Worm (Caenorhabditis elegans) whole organism, young adult: ENCODE results near the gene K08E7.4.

Source experiments
- B0336.3 ChIP-seq: fragments of 200-800 bp; sonication (Bioruptor generic); IDR thresholded peaks from 2 replicates; pipeline ENCODE4 v1.3.6; 2022; ENCODE audit warnings: missing genetic modification characterization, missing compliant biosample characterization
- D2030.7 ChIP-seq: fragments of 200-800 bp; sonication (Bioruptor generic); IDR thresholded peaks from 2 replicates; pipeline ENCODE4 v1.3.6; 2022; ENCODE audit warnings: missing genetic modification reagents, missing genetic modification characterization, missing compliant biosample characterization
- F23B12.7 ChIP-seq: sonication (generic microtip); optimal IDR thresholded peaks from 2 replicates; lab custom pipeline; 2017; ENCODE audit warnings: missing genetic modification characterization, mild to moderate bottlenecking, missing compliant biosample characterization, antibody characterized with exemption, moderate library complexity; ENCODE audit not compliant: insufficient read depth
- F49E8.2 ChIP-seq: sonication (generic microtip); optimal IDR thresholded peaks from 3 replicates; lab custom pipeline; 2017; ENCODE audit warnings: missing genetic modification characterization, mild to moderate bottlenecking, missing compliant biosample characterization, antibody characterized with exemption, moderate library complexity; ENCODE audit not compliant: insufficient read depth
- K12H6.12 ChIP-seq: fragments of 200-800 bp; sonication (Bioruptor generic); optimal IDR thresholded peaks from 2 replicates; lab custom pipeline; 2018; ENCODE audit warnings: mild to moderate bottlenecking, missing genetic modification characterization, missing compliant biosample characterization
- Y53F4B.3 ChIP-seq: fragments of 200-800 bp; sonication (Bioruptor generic); IDR thresholded peaks from 2 replicates; pipeline ENCODE4 v1.3.6; 2022; ENCODE audit warnings: missing genetic modification reagents, missing genetic modification characterization, missing compliant biosample characterization
- akir-1 ChIP-seq: fragments of 200-800 bp; sonication (Bioruptor generic); optimal IDR thresholded peaks from 2 replicates; lab custom pipeline; 2018; ENCODE audit warnings: mild to moderate bottlenecking, missing genetic modification characterization, moderate library complexity, missing compliant biosample characterization
- aptf-3 ChIP-seq: fragments of 200-800 bp; sonication (Bioruptor generic); IDR thresholded peaks from 2 replicates; pipeline ENCODE4 v1.3.6; 2022; ENCODE audit warnings: missing genetic modification characterization, missing compliant biosample characterization
- bed-2 ChIP-seq: fragments of 200-800 bp; sonication (Bioruptor generic); IDR thresholded peaks from 2 replicates; pipeline ENCODE4 v1.3.6; 2022; ENCODE audit warnings: missing genetic modification reagents, missing genetic modification characterization, missing compliant biosample characterization
- cebp-1 ChIP-seq, 2 experiments: fragments of 200-800 bp in 1 of 2; sonication (Bioruptor generic) in 1 of 2; sonication (generic microtip) in 1 of 2; IDR thresholded peaks in 1 of 2; optimal IDR thresholded peaks in 1 of 2; 2 replicates each; pipeline versions ENCODE4 v1.3.6 to Lab custom; 2017 to 2022; ENCODE audit warnings: missing compliant biosample characterization in 2 of 2, missing genetic modification characterization in 2 of 2, mild to moderate bottlenecking in 1 of 2, missing genetic modification reagents in 1 of 2, moderate library complexity in 1 of 2
- ceh-27 ChIP-seq: fragments of 200-800 bp; sonication (Bioruptor generic); optimal IDR thresholded peaks from 2 replicates; lab custom pipeline; 2018; ENCODE audit warnings: mild to moderate bottlenecking, missing genetic modification characterization, moderate library complexity, missing compliant biosample characterization
- ceh-58 ChIP-seq: fragments of 200-800 bp; sonication (Bioruptor generic); IDR thresholded peaks from 2 replicates; pipeline ENCODE4 v1.3.6; 2022; ENCODE audit warnings: missing genetic modification characterization, missing compliant biosample characterization
- chd-7 ChIP-seq: sonication (generic microtip); optimal IDR thresholded peaks from 2 replicates; lab custom pipeline; 2016; ENCODE audit warnings: mild to moderate bottlenecking, missing genetic modification characterization, moderate library complexity, missing compliant biosample characterization
- dox-1 ChIP-seq: fragments of 200-800 bp; sonication (Bioruptor generic); IDR thresholded peaks from 2 replicates; pipeline ENCODE4 v1.3.6; 2022; ENCODE audit warnings: missing genetic modification reagents, missing genetic modification characterization, missing compliant biosample characterization
- egl-44 ChIP-seq: fragments of 200-800 bp; sonication (Bioruptor generic); IDR thresholded peaks from 2 replicates; pipeline ENCODE4 v1.3.6; 2022; ENCODE audit warnings: missing genetic modification reagents, missing genetic modification characterization, missing compliant biosample characterization
- gei-17 ChIP-seq: fragments of 200-800 bp; sonication (Bioruptor generic); optimal IDR thresholded peaks from 2 replicates; lab custom pipeline; 2018; ENCODE audit warnings: mild to moderate bottlenecking, missing genetic modification characterization, missing compliant biosample characterization
- hlh-12 ChIP-seq: sonication (generic microtip); optimal IDR thresholded peaks from 2 replicates; lab custom pipeline; 2016; ENCODE audit warnings: missing genetic modification characterization, missing compliant biosample characterization
- hmg-1.2 ChIP-seq: fragments of 200-800 bp; sonication (Bioruptor generic); IDR thresholded peaks from 2 replicates; pipeline ENCODE4 v1.3.6; 2022; ENCODE audit warnings: missing genetic modification reagents, missing genetic modification characterization, missing compliant biosample characterization
- lin-26 ChIP-seq: fragments of 200-800 bp; sonication (Bioruptor generic); IDR thresholded peaks from 2 replicates; pipeline ENCODE4 v1.3.6; 2022; ENCODE audit warnings: missing genetic modification reagents, missing genetic modification characterization, missing compliant biosample characterization
- mcd-1 ChIP-seq: fragments of 200-800 bp; sonication (Bioruptor generic); IDR thresholded peaks from 2 replicates; pipeline ENCODE4 v1.3.6; 2022; ENCODE audit warnings: missing genetic modification reagents, missing genetic modification characterization, missing compliant biosample characterization
- mes-4 ChIP-seq: sonication (generic microtip); optimal IDR thresholded peaks from 2 replicates; lab custom pipeline; 2016; ENCODE audit warnings: missing genotype, missing genetic modification characterization, missing compliant biosample characterization
- nhr-120 ChIP-seq: fragments of 200-800 bp; sonication (Bioruptor generic); IDR thresholded peaks from 2 replicates; pipeline ENCODE4 v1.3.6; 2022; ENCODE audit warnings: missing genetic modification characterization, missing compliant biosample characterization
- pha-4 ChIP-seq: fragments of 150-350 bp; sonication (generic microtip); optimal IDR thresholded peaks from 2 replicates; lab custom pipeline; 2014; ENCODE audit warnings: missing biosample characterization, missing genetic modification reagents, missing genetic modification characterization
- snpc-1.1 ChIP-seq: sonication (generic microtip); optimal IDR thresholded peaks from 2 replicates; lab custom pipeline; 2017; ENCODE audit warnings: missing genetic modification characterization, mild to moderate bottlenecking, missing compliant biosample characterization, antibody characterized with exemption, moderate library complexity, missing genotype, missing genetic modification reagents; ENCODE audit not compliant: insufficient read depth
- snpc-4 ChIP-seq, 5 experiments: fragments of 150-350 bp in 1 of 5; sonication (generic microtip) in 4 of 5; optimal IDR thresholded peaks; 2 replicates each; lab custom pipeline; 2014 to 2018; ENCODE audit warnings: missing genetic modification characterization in 5 of 5, missing biosample characterization in 3 of 5, antibody characterized with exemption in 2 of 5, mild to moderate bottlenecking in 2 of 5, missing compliant biosample characterization in 2 of 5, missing genotype in 2 of 5, moderate library complexity in 2 of 5, missing genetic modification reagents in 1 of 5
- sptf-2 ChIP-seq: fragments of 200-800 bp; sonication (Bioruptor generic); optimal IDR thresholded peaks from 2 replicates; lab custom pipeline; 2018; ENCODE audit warnings: mild to moderate bottlenecking, missing genetic modification characterization, missing compliant biosample characterization
- unc-62 ChIP-seq: fragments of 150-350 bp; optimal IDR thresholded peaks from 2 replicates; lab custom pipeline; 2014; ENCODE audit warnings: missing biosample characterization, missing genetic modification reagents, missing genetic modification characterization
- xnd-1 ChIP-seq: sonication (generic microtip); optimal IDR thresholded peaks from 2 replicates; lab custom pipeline; 2016; ENCODE audit warnings: missing genotype, missing genetic modification reagents, missing genetic modification characterization, missing compliant biosample characterization
- zfh-2 ChIP-seq: fragments of 200-800 bp; sonication (Bioruptor generic); conservative IDR thresholded peaks from 2 replicates; pipeline ENCODE4 v1.3.6; 2022; ENCODE audit warnings: missing genetic modification reagents, missing genetic modification characterization, missing compliant biosample characterization
- zim-3 ChIP-seq: sonication (generic microtip); optimal IDR thresholded peaks from 2 replicates; lab custom pipeline; 2017; ENCODE audit warnings: mild to moderate bottlenecking, missing genetic modification characterization, moderate library complexity, missing compliant biosample characterization
- ztf-28 ChIP-seq: fragments of 200-800 bp; sonication (Bioruptor generic); IDR thresholded peaks from 2 replicates; pipeline ENCODE4 v1.3.6; 2022; ENCODE audit warnings: missing genetic modification reagents, missing genetic modification characterization, missing compliant biosample characterization
- ztf-6 ChIP-seq: fragments of 200-800 bp; sonication (Bioruptor generic); IDR thresholded peaks from 2 replicates; pipeline ENCODE4 v1.3.6; 2022; ENCODE audit warnings: missing genetic modification reagents, missing genetic modification characterization, missing compliant biosample characterization

The K08E7.4 gene

ce11 chrIV:12594574-12594973 is 23.6 kb upstream of the K08E7.4 start (continued):
- TF ChIP-seq chd-7 (tag; lab: Kevin White, UChicago), result peak; percentile 74
- TF ChIP-seq mcd-1 (GFP tag; lab: Robert Waterston, UW), result peak; percentile 76
- TF ChIP-seq bed-2 (GFP tag; lab: Robert Waterston, UW), result no peak
- peak; percentile 89 for TF ChIP-seq F23B12.7 (tag; lab: Kevin White, UChicago)
- TF ChIP-seq F49E8.2 (tag; lab: Kevin White, UChicago), result peak; percentile 2
- peak; percentile 4 for TF ChIP-seq gei-17 (GFP tag; lab: Kevin White, UChicago)
- no peak for TF ChIP-seq aptf-3 (GFP tag; lab: Robert Waterston, UW)
- peak; percentile 45 for TF ChIP-seq D2030.7 (GFP tag; lab: Robert Waterston, UW)
- TF ChIP-seq egl-44 (GFP tag; lab: Robert Waterston, UW), result peak; percentile 70; the same call in 1 of the 2 replicates
- peak; percentile 19 for TF ChIP-seq akir-1 (GFP tag; lab: Kevin White, UChicago)
- TF ChIP-seq snpc-1.1, result no peak
- TF ChIP-seq ztf-28 (GFP tag; lab: Robert Waterston, UW), result peak; percentile 89

DNA sequence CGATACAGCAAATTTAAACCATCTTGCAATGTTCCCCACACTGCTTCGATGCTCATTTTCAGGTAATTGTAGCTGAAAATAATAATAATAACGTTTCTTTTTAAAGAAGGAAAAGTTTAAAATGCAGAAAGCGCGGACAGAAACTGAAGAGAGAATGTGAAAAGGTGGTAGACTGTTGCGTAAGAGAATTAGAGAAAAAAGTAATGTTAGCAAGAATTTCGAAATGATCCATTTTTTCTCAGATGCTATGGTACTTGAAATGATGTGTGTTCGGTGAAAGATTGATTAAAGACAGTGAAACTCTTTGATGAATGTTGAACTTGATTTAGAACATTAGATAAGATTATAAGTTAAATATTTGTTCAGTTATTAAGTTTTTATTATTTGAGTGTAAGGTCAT is 19.4 kb upstream of the K08E7.4 start, which contains the start of gene cul-6:
Gene cul-6 (minus strand): TSS at position 79 of the 400 bp plus-strand sequence.
- TF ChIP-seq cebp-1 (GFP tag; IDR thresholded peaks at IDR 0.05; lab: Robert Waterston, UW), result no peak
- TF ChIP-seq cebp-1 (tag; optimal IDR thresholded peaks at IDR 0.05; lab: Kevin White, UChicago), result peak; percentile 55
- TF ChIP-seq zim-3, result no peak
- TF ChIP-seq, all 124 proteins: peak for 1

DNA sequence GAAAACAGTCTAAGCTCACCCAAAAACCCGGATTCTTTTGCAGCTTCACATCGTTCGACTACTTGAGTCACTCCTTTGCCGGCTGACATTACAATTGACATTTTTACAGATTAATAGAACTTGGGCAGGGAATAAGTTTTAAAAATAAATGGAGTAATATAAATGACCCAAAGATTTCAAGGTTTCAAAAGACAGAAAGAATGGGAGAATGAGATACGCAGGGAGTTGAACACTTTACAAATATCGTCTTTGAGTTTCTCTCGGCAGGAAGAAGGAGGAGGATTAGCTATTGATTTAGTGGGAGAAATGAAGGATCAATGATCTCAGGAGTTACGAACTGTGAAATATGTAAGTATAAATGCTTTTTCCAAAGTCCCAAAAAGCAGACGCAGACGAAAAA is 15.0 kb upstream of the K08E7.4 start, which contains the start of gene K08E7.8:
Gene K08E7.8 (minus strand): TSS at position 101 of the 400 bp plus-strand sequence.
- TF ChIP-seq mes-4 (tag; lab: Kevin White, UChicago) (no peak), nhr-120 (GFP tag; lab: Robert Waterston, UW) (no peak), hlh-12 (tag; lab: Kevin White, UChicago) (no peak), snpc-4 (GFP tag; optimal IDR thresholded peaks at IDR 0.05; lab: Kevin White, UChicago) (no peak), snpc-4 (tag; optimal IDR thresholded peaks at IDR 0.05; lab: Kevin White, UChicago) (no peak), pha-4 (tag; lab: Kevin White, UChicago) (no peak)

DNA sequence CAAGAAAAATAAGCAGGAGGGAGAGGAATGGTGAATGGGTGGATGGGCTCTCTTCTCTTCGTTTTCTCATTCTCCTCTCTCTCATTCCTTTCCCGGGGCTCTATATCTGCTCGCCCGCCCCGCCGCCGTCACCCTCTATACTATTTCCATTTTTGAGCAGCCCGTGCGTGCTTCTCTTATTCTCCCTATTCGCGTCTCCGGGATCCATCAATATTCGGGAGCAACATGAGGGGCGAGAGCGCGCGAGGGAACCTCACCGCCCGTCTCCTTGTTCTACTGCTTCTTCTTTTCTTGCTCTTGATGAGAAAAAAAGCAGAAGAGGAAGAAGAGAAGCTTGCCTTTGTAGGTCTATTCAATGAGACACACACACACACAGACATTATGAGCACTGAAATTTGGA is 13.2 kb upstream of the K08E7.4 start:
- TF ChIP-seq K12H6.12 (tag; lab: Kevin White, UChicago) (peak; percentile 79), lin-26 (no peak), unc-62 (GFP tag; lab: Kevin White, UChicago) (no peak), xnd-1 (tag; lab: Kevin White, UChicago) (no peak), hmg-1.2 (0 out of 2 replicates have a peak, but pooled peaks have one; percentile 6), ceh-58 (GFP tag; lab: Robert Waterston, UW) (no peak), ztf-6 (GFP tag; lab: Robert Waterston, UW) (0 out of 2 replicates have a peak, but pooled peaks have one; percentile 18), dox-1 (GFP tag; lab: Robert Waterston, UW) (no peak), sptf-2 (no peak), B0336.3 (GFP tag; lab: Robert Waterston, UW) (no peak), zfh-2 (GFP tag; lab: Robert Waterston, UW) (peak; percentile 97), ceh-27 (GFP tag; lab: Kevin White, UChicago) (peak; percentile 17), Y53F4B.3 (no peak)
